Worm (Caenorhabditis elegans) whole organism, young adult: ENCODE data around the gene elpc-4.

Experiments
- B0019.2 ChIP-seq: fragments of 200-800 bp; sonication (Bioruptor generic); conservative IDR thresholded peaks from 2 replicates; pipeline ENCODE4 v1.3.6; 2022; ENCODE audit warnings: missing genetic modification reagents, missing genetic modification characterization, missing compliant biosample characterization
- B0035.1 ChIP-seq: sonication (generic microtip); optimal IDR thresholded peaks from 2 replicates; lab custom pipeline; 2016; ENCODE audit warnings: missing genetic modification characterization, mild to moderate bottlenecking, missing compliant biosample characterization, missing genotype, missing genetic modification reagents
- B0261.1 ChIP-seq: sonication (generic microtip); optimal IDR thresholded peaks from 2 replicates; lab custom pipeline; 2016; ENCODE audit warnings: mild to moderate bottlenecking, missing genetic modification characterization, moderate library complexity, missing compliant biosample characterization
- D2030.7 ChIP-seq: fragments of 200-800 bp; sonication (Bioruptor generic); IDR thresholded peaks from 2 replicates; pipeline ENCODE4 v1.3.6; 2022; ENCODE audit warnings: missing genetic modification reagents, missing genetic modification characterization, missing compliant biosample characterization
- F10E7.11 ChIP-seq: sonication (generic microtip); optimal IDR thresholded peaks from 2 replicates; lab custom pipeline; 2017; ENCODE audit warnings: mild to moderate bottlenecking, missing genetic modification characterization, moderate library complexity, missing compliant biosample characterization
- F23B12.7 ChIP-seq: sonication (generic microtip); optimal IDR thresholded peaks from 2 replicates; lab custom pipeline; 2017; ENCODE audit warnings: missing genetic modification characterization, mild to moderate bottlenecking, missing compliant biosample characterization, antibody characterized with exemption, moderate library complexity; ENCODE audit not compliant: insufficient read depth
- F37B4.10 ChIP-seq: fragments of 200-800 bp; sonication (Bioruptor generic); IDR thresholded peaks from 2 replicates; pipeline ENCODE4 v1.3.6; 2022; ENCODE audit warnings: missing genetic modification characterization, missing compliant biosample characterization
- F39B2.1 ChIP-seq: fragments of 200-800 bp; sonication (Bioruptor generic); IDR thresholded peaks from 2 replicates; pipeline ENCODE4 v1.3.6; 2022; ENCODE audit warnings: missing genetic modification reagents, missing genetic modification characterization, missing compliant biosample characterization
- T26A5.8 ChIP-seq: sonication (generic microtip); optimal IDR thresholded peaks from 2 replicates; lab custom pipeline; 2016; ENCODE audit warnings: missing genetic modification characterization, missing compliant biosample characterization
- Y95B8A.8 ChIP-seq: fragments of 200-800 bp; sonication (Bioruptor generic); IDR thresholded peaks from 2 replicates; pipeline ENCODE4 v1.3.6; 2022; ENCODE audit warnings: missing genetic modification reagents, missing genetic modification characterization, missing compliant biosample characterization
- ama-1 ChIP-seq, 3 experiments: fragments of 150-350 bp in 1 of 3; sonication (generic microtip) in 2 of 3; optimal IDR thresholded peaks; 2 replicates each; lab custom pipeline; 2014 to 2018; ENCODE audit warnings: missing biosample characterization in 2 of 3, missing genetic modification characterization in 2 of 3, missing genetic modification reagents in 2 of 3
- atf-7 ChIP-seq: sonication (generic microtip); optimal IDR thresholded peaks from 2 replicates; lab custom pipeline; 2017; ENCODE audit warnings: mild to moderate bottlenecking, missing genetic modification characterization, missing compliant biosample characterization
- bed-2 ChIP-seq: fragments of 200-800 bp; sonication (Bioruptor generic); IDR thresholded peaks from 2 replicates; pipeline ENCODE4 v1.3.6; 2022; ENCODE audit warnings: missing genetic modification reagents, missing genetic modification characterization, missing compliant biosample characterization
- cebp-1 ChIP-seq, 2 experiments: fragments of 200-800 bp in 1 of 2; sonication (Bioruptor generic) in 1 of 2; sonication (generic microtip) in 1 of 2; IDR thresholded peaks in 1 of 2; optimal IDR thresholded peaks in 1 of 2; 2 replicates each; pipeline versions ENCODE4 v1.3.6 to Lab custom; 2017 to 2022; ENCODE audit warnings: missing compliant biosample characterization in 2 of 2, missing genetic modification characterization in 2 of 2, mild to moderate bottlenecking in 1 of 2, missing genetic modification reagents in 1 of 2, moderate library complexity in 1 of 2
- chd-7 ChIP-seq: sonication (generic microtip); optimal IDR thresholded peaks from 2 replicates; lab custom pipeline; 2016; ENCODE audit warnings: mild to moderate bottlenecking, missing genetic modification characterization, moderate library complexity, missing compliant biosample characterization
- die-1 ChIP-seq: sonication (generic microtip); optimal IDR thresholded peaks from 2 replicates; lab custom pipeline; 2016; ENCODE audit warnings: missing genotype, mild to moderate bottlenecking, missing genetic modification characterization, missing compliant biosample characterization
- dpff-1 ChIP-seq: sonication (generic microtip); optimal IDR thresholded peaks from 2 replicates; lab custom pipeline; 2017; ENCODE audit warnings: mild to moderate bottlenecking, missing genetic modification characterization, missing compliant biosample characterization
- egl-18 ChIP-seq: fragments of 200-800 bp; sonication (Bioruptor generic); IDR thresholded peaks from 2 replicates; pipeline ENCODE4 v1.3.6; 2022; ENCODE audit warnings: missing genetic modification reagents, missing genetic modification characterization, missing compliant biosample characterization
- ets-4 ChIP-seq: fragments of 200-800 bp; sonication (Bioruptor generic); optimal IDR thresholded peaks from 2 replicates; lab custom pipeline; 2018; ENCODE audit warnings: mild to moderate bottlenecking, missing genetic modification characterization, missing compliant biosample characterization
- fkh-3 ChIP-seq: sonication (generic microtip); optimal IDR thresholded peaks from 2 replicates; lab custom pipeline; 2016; ENCODE audit warnings: mild to moderate bottlenecking, missing genetic modification characterization, missing compliant biosample characterization
- gei-17 ChIP-seq: fragments of 200-800 bp; sonication (Bioruptor generic); optimal IDR thresholded peaks from 2 replicates; lab custom pipeline; 2018; ENCODE audit warnings: mild to moderate bottlenecking, missing genetic modification characterization, missing compliant biosample characterization
- him-1 ChIP-seq: sonication (generic microtip); optimal IDR thresholded peaks from 2 replicates; lab custom pipeline; 2016; ENCODE audit warnings: missing genotype, missing genetic modification reagents, missing genetic modification characterization, missing compliant biosample characterization
- lin-40 ChIP-seq: sonication (generic microtip); optimal IDR thresholded peaks from 2 replicates; lab custom pipeline; 2016; ENCODE audit warnings: missing genetic modification characterization, mild to moderate bottlenecking, missing compliant biosample characterization, missing genotype, missing genetic modification reagents
- lsl-1 ChIP-seq: fragments of 200-800 bp; sonication (Bioruptor generic); optimal IDR thresholded peaks from 2 replicates; lab custom pipeline; 2018; ENCODE audit warnings: mild to moderate bottlenecking, missing genetic modification characterization, moderate library complexity, missing compliant biosample characterization
- madf-6 ChIP-seq: fragments of 200-800 bp; sonication (Bioruptor generic); IDR thresholded peaks from 2 replicates; pipeline ENCODE4 v1.3.6; 2022; ENCODE audit warnings: missing genetic modification reagents, missing genetic modification characterization, missing compliant biosample characterization
- mcd-1 ChIP-seq: fragments of 200-800 bp; sonication (Bioruptor generic); IDR thresholded peaks from 2 replicates; pipeline ENCODE4 v1.3.6; 2022; ENCODE audit warnings: missing genetic modification reagents, missing genetic modification characterization, missing compliant biosample characterization
- mel-28 ChIP-seq: sonication (generic microtip); optimal IDR thresholded peaks from 2 replicates; lab custom pipeline; 2016; ENCODE audit warnings: borderline replicate concordance, mild to moderate bottlenecking, missing genetic modification characterization, missing compliant biosample characterization
- nhr-80 ChIP-seq: sonication (generic microtip); optimal IDR thresholded peaks from 2 replicates; lab custom pipeline; 2016; ENCODE audit warnings: missing genetic modification characterization, missing compliant biosample characterization
- pha-4 ChIP-seq: fragments of 150-350 bp; sonication (generic microtip); optimal IDR thresholded peaks from 2 replicates; lab custom pipeline; 2014; ENCODE audit warnings: missing biosample characterization, missing genetic modification reagents, missing genetic modification characterization
- sea-2 ChIP-seq: fragments of 200-800 bp; sonication (Bioruptor generic); IDR thresholded peaks from 2 replicates; pipeline ENCODE4 v1.3.6; 2022; ENCODE audit warnings: missing genetic modification characterization, missing compliant biosample characterization
- snpc-1.1 ChIP-seq: sonication (generic microtip); optimal IDR thresholded peaks from 2 replicates; lab custom pipeline; 2017; ENCODE audit warnings: missing genetic modification characterization, mild to moderate bottlenecking, missing compliant biosample characterization, antibody characterized with exemption, moderate library complexity, missing genotype, missing genetic modification reagents; ENCODE audit not compliant: insufficient read depth
- tbp1 ChIP-seq: fragments of 200-800 bp; sonication (Bioruptor generic); optimal IDR thresholded peaks from 2 replicates; lab custom pipeline; 2018; ENCODE audit warnings: mild to moderate bottlenecking, missing genetic modification characterization, missing compliant biosample characterization
- zfh-2 ChIP-seq: fragments of 200-800 bp; sonication (Bioruptor generic); conservative IDR thresholded peaks from 2 replicates; pipeline ENCODE4 v1.3.6; 2022; ENCODE audit warnings: missing genetic modification reagents, missing genetic modification characterization, missing compliant biosample characterization
- ztf-26 ChIP-seq: sonication (generic microtip); optimal IDR thresholded peaks from 2 replicates; lab custom pipeline; 2017; ENCODE audit warnings: missing genetic modification characterization, missing compliant biosample characterization
- ztf-6 ChIP-seq: fragments of 200-800 bp; sonication (Bioruptor generic); IDR thresholded peaks from 2 replicates; pipeline ENCODE4 v1.3.6; 2022; ENCODE audit warnings: missing genetic modification reagents, missing genetic modification characterization, missing compliant biosample characterization

elpc-4 gene

DNA sequence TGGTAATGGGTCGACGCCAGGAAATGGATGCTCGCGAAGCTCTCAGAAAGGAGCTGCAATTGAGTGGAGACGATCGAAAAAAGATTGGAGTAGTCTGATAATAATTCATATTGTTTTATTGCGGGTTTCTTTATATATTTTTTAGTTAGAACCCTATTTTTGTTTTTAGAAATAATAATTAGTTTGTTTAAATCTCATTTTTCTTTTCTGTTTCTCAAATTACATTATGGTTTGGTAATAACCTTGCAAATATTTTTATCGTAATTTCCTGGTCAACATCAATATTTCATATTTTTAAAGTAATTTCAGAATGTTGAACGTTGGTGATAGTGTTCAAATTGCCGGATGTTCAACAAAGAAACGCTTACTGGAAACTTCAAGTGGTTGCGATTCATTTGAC, at the start of gene elpc-4:
Gene elpc-4 (plus strand): TSS at position 301 of the 400 bp plus-strand sequence.
- TF ChIP-seq madf-6 (GFP tag; lab: Robert Waterston, UW) (peak; percentile 28; the same call in 1 of the 2 replicates), ztf-26 (tag; lab: Kevin White, UChicago) (no peak)

DNA sequence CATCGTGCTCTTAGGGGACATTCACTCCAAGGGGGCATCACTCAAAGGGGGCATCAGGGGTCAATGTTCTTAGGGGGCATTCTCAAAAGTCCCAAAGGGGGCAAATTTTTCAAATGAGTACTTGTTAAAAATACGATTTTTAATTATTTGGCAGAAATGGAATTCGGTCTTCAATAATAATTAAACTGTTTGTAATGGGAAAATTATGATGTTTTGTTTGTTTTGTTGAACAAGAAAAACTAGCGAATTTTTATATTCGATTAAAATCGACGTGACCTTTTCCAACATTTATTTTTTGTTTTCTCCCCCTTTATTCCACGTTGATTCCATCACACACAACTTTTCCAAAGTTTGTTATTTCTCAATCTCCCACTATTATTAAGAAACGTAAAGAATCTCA, 49.8 kb upstream of the elpc-4 start, which contains the start of gene F57H12.5:
Gene F57H12.5 (plus strand): TSS at position 301 of the 400 bp plus-strand sequence.
- TF ChIP-seq D2030.7 (GFP tag; lab: Robert Waterston, UW) = no peak
- TF ChIP-seq ama-1 (optimal IDR thresholded peaks at IDR 0.05; lab: Kevin White, UChicago) = no peak
- TF ChIP-seq ama-1 (GFP tag; optimal IDR thresholded peaks at IDR 0.05; lab: Kevin White, UChicago) = no peak
- TF ChIP-seq B0019.2 (GFP tag; lab: Robert Waterston, UW) = no peak

DNA sequence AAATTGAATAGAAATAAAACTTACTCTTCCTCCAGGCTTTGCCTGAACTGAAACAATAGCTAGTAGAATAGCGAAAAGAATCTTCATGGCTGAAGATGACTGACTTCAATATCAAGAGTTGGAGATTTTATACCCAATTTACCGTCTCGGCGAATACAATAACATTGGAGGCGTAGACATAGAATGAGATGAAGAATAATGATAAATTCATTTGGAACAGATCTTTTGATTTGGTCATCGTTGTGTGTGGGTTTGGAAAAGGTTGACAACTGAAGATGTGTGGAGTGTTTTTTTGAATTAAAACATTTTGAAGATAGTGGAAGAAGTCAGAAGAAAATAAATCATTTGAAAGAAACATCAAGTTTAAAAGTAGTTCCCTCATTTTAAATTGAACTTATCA, 40.6 kb upstream of the elpc-4 start, which contains the start of gene F57H12.6:
Gene F57H12.6 (minus strand): TSS at position 101 of the 400 bp plus-strand sequence.
- no peak for TF ChIP-seq lin-40 (tag; lab: Kevin White, UChicago)
- TF ChIP-seq atf-7 = no peak
- TF ChIP-seq gei-17 (GFP tag; lab: Kevin White, UChicago) = no peak
- TF ChIP-seq lsl-1 = no peak
- no peak for TF ChIP-seq D2030.7 (GFP tag; lab: Robert Waterston, UW)

DNA sequence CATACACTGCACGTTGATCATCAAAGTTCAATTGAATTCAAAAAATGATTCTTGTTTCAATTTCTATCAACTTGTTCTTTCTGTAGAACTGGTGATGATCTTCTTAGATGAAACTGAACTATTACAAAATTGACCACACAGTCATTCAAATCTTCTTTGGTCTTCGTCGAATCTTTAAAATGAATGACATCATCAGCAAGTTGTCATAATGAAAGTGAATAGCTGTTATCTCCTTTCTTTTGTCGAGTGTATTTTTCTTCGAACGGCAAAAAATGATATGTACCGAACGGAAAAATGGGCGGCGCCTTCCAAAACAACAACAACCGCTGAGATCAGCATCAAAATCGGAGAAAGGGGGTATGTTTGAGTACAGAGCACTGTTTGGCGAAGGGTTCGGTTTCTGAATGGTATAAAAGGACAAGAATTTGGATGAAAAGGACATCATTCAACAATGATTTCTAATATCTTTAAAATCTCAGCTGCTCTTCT, 39.3 kb upstream of the elpc-4 start, which contains the start of gene ora-1:
Gene ora-1 (plus strand): TSS at position 439 of the 489 bp plus-strand sequence.
- TF ChIP-seq ets-4 (GFP tag; lab: Kevin White, UChicago) (no peak), lsl-1 (no peak), nhr-80 (tag; lab: Kevin White, UChicago) (no peak), egl-18 (GFP tag; lab: Robert Waterston, UW) (no peak), Y95B8A.8 (GFP tag; lab: Robert Waterston, UW) (no peak), snpc-1.1 (tag; lab: Kevin White, UChicago) (no peak), cebp-1 (GFP tag; IDR thresholded peaks at IDR 0.05; lab: Robert Waterston, UW) (no peak), cebp-1 (tag; optimal IDR thresholded peaks at IDR 0.05; lab: Kevin White, UChicago) (no peak), F10E7.11 (tag; lab: Kevin White, UChicago) (no peak), him-1 (tag; lab: Kevin White, UChicago) (no peak), B0035.1 (tag; lab: Kevin White, UChicago) (no peak), tbp1 (GFP tag; lab: Kevin White, UChicago) (no peak), mcd-1 (GFP tag; lab: Robert Waterston, UW) (no peak), chd-7 (no peak), F23B12.7 (tag; lab: Kevin White, UChicago) (no peak), zfh-2 (GFP tag; lab: Robert Waterston, UW) (no peak), mel-28 (tag; lab: Kevin White, UChicago) (no peak), fkh-3 (tag; lab: Kevin White, UChicago) (no peak), ztf-6 (no peak), pha-4 (tag; lab: Kevin White, UChicago) (no peak)

DNA sequence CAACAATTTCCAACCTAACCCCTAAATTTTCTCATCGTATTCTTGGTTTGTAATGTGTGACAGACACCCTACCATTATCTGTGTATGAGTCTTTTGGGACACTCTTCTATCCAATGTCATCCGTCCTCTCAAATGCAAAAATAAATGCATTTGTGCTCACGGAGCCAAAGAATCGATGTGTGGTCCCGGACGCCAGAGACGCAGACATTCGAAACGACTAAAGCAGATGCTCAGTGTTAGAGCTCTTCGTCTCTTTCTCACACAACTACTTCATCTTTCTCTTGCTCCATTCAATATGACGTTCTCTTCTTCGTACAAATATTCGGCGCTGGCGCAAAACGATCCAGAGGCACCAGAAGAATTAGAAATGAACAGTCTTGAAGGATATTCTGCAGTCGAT, 37.2 kb upstream of the elpc-4 start, which contains the start of gene unc-24:
Gene unc-24 (plus strand): TSS at position 283 of the 400 bp plus-strand sequence.
- TF ChIP-seq ztf-6 (no peak), dpff-1 (no peak), bed-2 (GFP tag; lab: Robert Waterston, UW) (no peak), B0261.1 (no peak), lin-40 (tag; lab: Kevin White, UChicago) (no peak), F39B2.1 (GFP tag; lab: Robert Waterston, UW) (no peak), ama-1 (optimal IDR thresholded peaks at IDR 0.05; lab: Kevin White, UChicago) (no peak), ama-1 (GFP tag; optimal IDR thresholded peaks at IDR 0.05; lab: Kevin White, UChicago) (no peak), sea-2 (GFP tag; lab: Robert Waterston, UW) (no peak), die-1 (tag; lab: Kevin White, UChicago) (no peak), D2030.7 (GFP tag; lab: Robert Waterston, UW) (no peak), F37B4.10 (GFP tag; lab: Robert Waterston, UW) (no peak), T26A5.8 (tag; lab: Kevin White, UChicago) (no peak)
